Worm (Caenorhabditis elegans) whole organism, mixed stage, embryonic: ENCODE measurements around the gene acs-2.

Source experiments
- M03D4.4 ChIP-seq: sonication (generic microtip); optimal IDR thresholded peaks from 2 replicates; lab custom pipeline; 2017; ENCODE audit warnings: mild to moderate bottlenecking, missing genetic modification characterization, missing compliant biosample characterization
- bed-3 ChIP-seq: fragments of 200-800 bp; sonication (Bioruptor generic); optimal IDR thresholded peaks from 3 replicates; lab custom pipeline; 2018; ENCODE audit warnings: mild to moderate bottlenecking, missing genetic modification characterization, moderate library complexity, missing compliant biosample characterization
- ceh-39 ChIP-seq: fragments of 150-350 bp; optimal IDR thresholded peaks from 2 replicates; lab custom pipeline; 2014; ENCODE audit warnings: missing biosample characterization, missing genetic modification characterization
- ceh-43 ChIP-seq: fragments of 200-800 bp; sonication (Bioruptor generic); optimal IDR thresholded peaks from 2 replicates; lab custom pipeline; 2018; ENCODE audit warnings: mild to moderate bottlenecking, missing genetic modification characterization, moderate library complexity, missing compliant biosample characterization
- ceh-83 ChIP-seq: fragments of 200-800 bp; sonication (Bioruptor generic); optimal IDR thresholded peaks from 2 replicates; lab custom pipeline; 2018; ENCODE audit warnings: mild to moderate bottlenecking, missing genetic modification characterization, missing compliant biosample characterization
- ces-1 ChIP-seq: fragments of 150-350 bp; optimal IDR thresholded peaks from 2 replicates; lab custom pipeline; 2014; ENCODE audit warnings: missing biosample characterization, missing genetic modification reagents, missing genetic modification characterization
- cnd-1 ChIP-seq: fragments of 200-800 bp; sonication (Bioruptor generic); optimal IDR thresholded peaks from 2 replicates; lab custom pipeline; 2018; ENCODE audit warnings: mild to moderate bottlenecking, missing genetic modification characterization, missing compliant biosample characterization
- elt-1 ChIP-seq: sonication (generic microtip); optimal IDR thresholded peaks from 2 replicates; lab custom pipeline; 2017; ENCODE audit warnings: missing genetic modification characterization, mild to moderate bottlenecking, missing compliant biosample characterization, antibody characterized with exemption, moderate library complexity, borderline replicate concordance; ENCODE audit not compliant: insufficient read depth
- elt-3 ChIP-seq: fragments of 150-350 bp; optimal IDR thresholded peaks from 2 replicates; lab custom pipeline; 2014; ENCODE audit warnings: missing biosample characterization, missing genetic modification characterization
- ham-2 ChIP-seq: fragments of 200-800 bp; sonication (Bioruptor generic); optimal IDR thresholded peaks from 2 replicates; lab custom pipeline; 2018; ENCODE audit warnings: mild to moderate bottlenecking, missing genetic modification characterization, missing compliant biosample characterization
- hlh-1 ChIP-seq: fragments of 150-350 bp; optimal IDR thresholded peaks from 2 replicates; lab custom pipeline; 2014; ENCODE audit warnings: missing biosample characterization, missing genetic modification reagents, missing genetic modification characterization
- lin-13 ChIP-seq: fragments of 150-350 bp; optimal IDR thresholded peaks from 2 replicates; lab custom pipeline; 2014; ENCODE audit warnings: missing biosample characterization, missing genetic modification characterization
- lsy-2 ChIP-seq: fragments of 150-350 bp; optimal IDR thresholded peaks from 2 replicates; lab custom pipeline; 2014; ENCODE audit warnings: missing biosample characterization, missing genetic modification characterization
- mab-5 ChIP-seq: fragments of 150-350 bp; optimal IDR thresholded peaks from 2 replicates; lab custom pipeline; 2014; ENCODE audit warnings: missing biosample characterization, missing genetic modification characterization
- mep-1 ChIP-seq: fragments of 150-350 bp; optimal IDR thresholded peaks from 2 replicates; lab custom pipeline; 2017; ENCODE audit warnings: missing biosample characterization, missing genetic modification reagents, missing genetic modification characterization, inconsistent platforms
- nhr-12 ChIP-seq: fragments of 150-350 bp; optimal IDR thresholded peaks from 2 replicates; lab custom pipeline; 2014; ENCODE audit warnings: missing biosample characterization, missing genetic modification characterization
- nhr-2 ChIP-seq: fragments of 150-350 bp; optimal IDR thresholded peaks from 2 replicates; lab custom pipeline; 2014; ENCODE audit warnings: missing biosample characterization, missing genetic modification characterization
- nhr-237 ChIP-seq: fragments of 150-350 bp; optimal IDR thresholded peaks from 2 replicates; lab custom pipeline; 2014; ENCODE audit warnings: missing biosample characterization, missing genetic modification characterization
- nhr-28 ChIP-seq: fragments of 150-350 bp; optimal IDR thresholded peaks from 2 replicates; lab custom pipeline; 2014; ENCODE audit warnings: missing biosample characterization, missing genetic modification characterization
- nhr-76 ChIP-seq: sonication (generic microtip); optimal IDR thresholded peaks from 2 replicates; lab custom pipeline; 2017; ENCODE audit warnings: missing biosample characterization, missing genetic modification characterization
- pha-4 ChIP-seq: fragments of 150-350 bp; optimal IDR thresholded peaks from 2 replicates; lab custom pipeline; 2018; ENCODE audit warnings: missing biosample characterization, missing genetic modification reagents, missing genetic modification characterization
- sem-2 ChIP-seq: fragments of 200-800 bp; sonication (Bioruptor generic); optimal IDR thresholded peaks from 2 replicates; lab custom pipeline; 2018; ENCODE audit warnings: mild to moderate bottlenecking, missing genetic modification characterization, missing compliant biosample characterization
- snpc-4 ChIP-seq: fragments of 150-350 bp; optimal IDR thresholded peaks from 2 replicates; lab custom pipeline; 2014; ENCODE audit warnings: missing biosample characterization, missing genetic modification characterization
- sptf-1 ChIP-seq: sonication (generic microtip); optimal IDR thresholded peaks from 2 replicates; lab custom pipeline; 2017; ENCODE audit warnings: mild to moderate bottlenecking, missing genetic modification characterization, moderate library complexity, missing compliant biosample characterization
- tbx-8 ChIP-seq: fragments of 200-800 bp; sonication (Bioruptor generic); optimal IDR thresholded peaks from 2 replicates; lab custom pipeline; 2018; ENCODE audit warnings: mild to moderate bottlenecking, missing genetic modification characterization, moderate library complexity, missing compliant biosample characterization
- unc-62 ChIP-seq: fragments of 150-350 bp; optimal IDR thresholded peaks from 2 replicates; lab custom pipeline; 2014; ENCODE audit warnings: missing biosample characterization, missing genetic modification reagents, missing genetic modification characterization
- zip-8 ChIP-seq: fragments of 150-350 bp; optimal IDR thresholded peaks from 2 replicates; lab custom pipeline; 2014; ENCODE audit warnings: missing biosample characterization, missing genetic modification characterization

acs-2 gene

DNA sequence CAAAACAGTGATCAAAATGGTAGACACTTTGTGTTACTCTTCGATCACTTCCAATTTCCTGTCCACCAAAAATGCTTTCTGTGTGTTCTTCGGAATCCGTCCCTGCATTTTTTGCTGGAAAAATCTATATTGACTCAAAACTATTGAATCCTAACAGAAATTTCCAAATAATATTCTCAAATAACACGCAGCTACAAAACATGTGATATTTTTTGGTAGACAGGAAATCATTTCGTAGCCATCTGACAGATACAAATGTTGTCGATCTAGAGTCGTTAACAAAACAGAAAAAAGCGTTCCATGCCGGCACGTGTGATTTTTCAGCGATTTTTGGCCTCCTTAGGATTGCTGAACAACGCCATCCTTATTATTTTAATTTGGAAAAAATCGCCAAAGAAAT lies 45.7 kb downstream of the acs-2 start, which contains the start of gene str-263:
str-263 (plus strand) TSS at position 301 of the 400 bp plus-strand sequence.
- TF ChIP-seq M03D4.4 (tag; lab: Kevin White, UChicago) (no peak), ceh-43 (GFP tag; lab: Kevin White, UChicago) (no peak), ham-2 (GFP tag; lab: Kevin White, UChicago) (no peak), hlh-1 (no peak), sem-2 (no peak), nhr-2 (no peak), zip-8 (tag; lab: Kevin White, UChicago) (no peak), elt-1 (no peak), cnd-1 (no peak), unc-62 (GFP tag; lab: Kevin White, UChicago) (no peak), elt-3 (no peak), mab-5 (tag; lab: Kevin White, UChicago) (no peak), nhr-76 (tag; lab: Kevin White, UChicago) (no peak), nhr-28 (tag; lab: Kevin White, UChicago) (no peak), mep-1 (tag; lab: Kevin White, UChicago) (no peak), lin-13 (tag; lab: Kevin White, UChicago) (no peak), ces-1 (no peak), nhr-237 (no peak), ceh-39 (tag; lab: Kevin White, UChicago) (no peak), tbx-8 (GFP tag; lab: Kevin White, UChicago) (no peak)

DNA sequence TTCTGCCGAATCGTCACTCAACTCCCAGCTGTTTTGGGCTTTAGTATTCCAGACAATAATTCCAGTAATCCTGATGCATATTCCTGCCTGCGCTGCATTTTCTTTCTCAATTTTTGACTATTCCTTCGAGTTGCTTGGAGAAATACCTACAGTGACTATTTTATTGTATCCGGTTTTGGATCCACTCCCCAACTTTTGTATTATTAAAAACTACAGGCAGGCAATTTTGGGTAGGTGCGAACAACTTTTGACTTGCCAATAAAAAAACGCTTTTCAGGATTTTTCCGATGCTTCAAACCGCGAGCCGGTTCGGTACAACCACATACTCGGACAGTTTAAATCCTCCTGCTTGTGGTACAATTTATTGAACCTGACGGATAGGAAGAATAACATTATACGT lies 47.3 kb downstream of the acs-2 start:
- no peak for TF ChIP-seq mep-1 (tag; lab: Kevin White, UChicago)
- no peak for TF ChIP-seq nhr-12
- no peak for TF ChIP-seq lsy-2 (tag; lab: Kevin White, UChicago)
- no peak for TF ChIP-seq M03D4.4 (tag; lab: Kevin White, UChicago)
- no peak for TF ChIP-seq elt-1
- TF ChIP-seq ceh-43 (GFP tag; lab: Kevin White, UChicago), result no peak
- no peak for TF ChIP-seq bed-3 (GFP tag; lab: Kevin White, UChicago)
- no peak for TF ChIP-seq nhr-237
- no peak for TF ChIP-seq sptf-1 (tag; lab: Kevin White, UChicago)
- TF ChIP-seq snpc-4 (tag; lab: Kevin White, UChicago), result no peak
- no peak for TF ChIP-seq ceh-83 (GFP tag; lab: Kevin White, UChicago)
- TF ChIP-seq unc-62 (GFP tag; lab: Kevin White, UChicago), result no peak
- no peak for TF ChIP-seq hlh-1
- TF ChIP-seq ham-2 (GFP tag; lab: Kevin White, UChicago), result no peak
- TF ChIP-seq nhr-28 (tag; lab: Kevin White, UChicago), result no peak
- no peak for TF ChIP-seq ces-1
- no peak for TF ChIP-seq pha-4 (tag; lab: Kevin White, UChicago)
- no peak for TF ChIP-seq nhr-76 (tag; lab: Kevin White, UChicago)
